Worm (Caenorhabditis elegans): ENCODE results near the gene tin-10.

ce11 chrIII:11489601-11490000 is 13.1 kb downstream of the tin-10 start:
- TF ChIP-seq ceh-2 (tag; optimal IDR thresholded peaks at IDR 0.05) = no peak
- TF ChIP-seq ceh-6 (GFP tag; optimal IDR thresholded peaks at IDR 0.05) = no peak
- TF ChIP-seq ceh-14 (tag; optimal IDR thresholded peaks at IDR 0.05) = no peak
- TF ChIP-seq lin-11 (tag; optimal IDR thresholded peaks at IDR 0.05) = no peak
- TF ChIP-seq elt-2 (tag; optimal IDR thresholded peaks at IDR 0.05) = no peak
- TF ChIP-seq ceh-31 (tag; optimal IDR thresholded peaks at IDR 0.05) = no peak
- TF ChIP-seq ceh-34 (tag; optimal IDR thresholded peaks at IDR 0.05) = no peak
- TF ChIP-seq ahr-1 (tag; optimal IDR thresholded peaks at IDR 0.05) = no peak
- TF ChIP-seq nhr-11 (tag; optimal IDR thresholded peaks at IDR 0.05) = no peak
- TF ChIP-seq ets-4 (tag; optimal IDR thresholded peaks at IDR 0.05) = no peak
- no peak for TF ChIP-seq pha-4 (tag; optimal IDR thresholded peaks at IDR 0.05)
- no peak for TF ChIP-seq ztf-16 (tag; optimal IDR thresholded peaks at IDR 0.05)

Data from whole organism, late embryonic.